Worm (Caenorhabditis elegans): ENCODE measurements around the gene Y34B4A.7.

ce11 chrX:5279170-5279635, 35.1 kb downstream of the Y34B4A.7 start, which contains the start of gene Y34B4A.2:
- TF ChIP-seq mab-5 (tag; optimal IDR thresholded peaks at IDR 0.05) (no peak), nhr-77 (tag; optimal IDR thresholded peaks at IDR 0.05) (no peak), nhr-11 (tag; optimal IDR thresholded peaks at IDR 0.05) (no peak), snpc-4 (tag; optimal IDR thresholded peaks at IDR 0.05) (no peak), unc-39 (tag; optimal IDR thresholded peaks at IDR 0.05) (no peak), skn-1 (tag; optimal IDR thresholded peaks at IDR 0.05) (no peak), lin-13 (GFP tag; optimal IDR thresholded peaks at IDR 0.05) (no peak), ama-1 (optimal IDR thresholded peaks at IDR 0.05) (no peak), elt-1 (tag; optimal IDR thresholded peaks at IDR 0.05) (no peak), nhr-21 (tag; optimal IDR thresholded peaks at IDR 0.05) (no peak)
